Fruit fly (Drosophila melanogaster) whole organism, embryonic: Measurements from ENCODE around the gene Scgbeta.

Experiments
- Atf6 ChIP-seq: fragments of 200-800 bp; sonication (Bioruptor generic); IDR thresholded peaks from 2 replicates; pipeline ENCODE4 v1.3.6; 2022; ENCODE audit warnings: missing biosample characterization, missing genetic modification characterization
- CG1024 ChIP-seq: fragments of 200-800 bp; sonication (Bioruptor generic); IDR thresholded peaks from 2 replicates; pipeline ENCODE4 v1.3.6; 2022; ENCODE audit warnings: missing biosample characterization, missing genetic modification characterization
- CG11398 ChIP-seq: fragments of 200-800 bp; sonication (Bioruptor generic); optimal IDR thresholded peaks from 2 replicates; lab custom pipeline; 2016; ENCODE audit warnings: missing biosample characterization, missing genetic modification characterization
- CG13287 ChIP-seq: fragments of 200-800 bp; sonication (Bioruptor generic); IDR thresholded peaks from 2 replicates; pipeline ENCODE4 v1.3.6; 2022; ENCODE audit warnings: missing biosample characterization, missing genetic modification characterization; ENCODE audit not compliant: partially characterized antibody
- CG14441 ChIP-seq: fragments of 200-800 bp; sonication (Bioruptor generic); IDR thresholded peaks from 2 replicates; pipeline ENCODE4 v1.3.6; 2022; ENCODE audit warnings: missing biosample characterization, missing genetic modification characterization
- CG15011 ChIP-seq: fragments of 200-800 bp; sonication (Bioruptor generic); optimal IDR thresholded peaks from 3 replicates; lab custom pipeline; 2018; ENCODE audit warnings: missing biosample characterization, mild to moderate bottlenecking, missing genetic modification characterization
- CG1602 ChIP-seq: fragments of 200-800 bp; sonication (Bioruptor generic); optimal IDR thresholded peaks from 3 replicates; lab custom pipeline; 2016; ENCODE audit warnings: missing biosample characterization, missing genetic modification characterization
- CG1647 ChIP-seq: fragments of 200-800 bp; sonication (Bioruptor generic); optimal IDR thresholded peaks from 3 replicates; lab custom pipeline; 2016; ENCODE audit warnings: missing biosample characterization, missing genetic modification characterization
- CG18764 ChIP-seq: fragments of 200-800 bp; sonication (Bioruptor generic); optimal IDR thresholded peaks from 3 replicates; lab custom pipeline; 2016; ENCODE audit warnings: missing biosample characterization, missing genetic modification characterization
- CG2202 ChIP-seq: fragments of 200-800 bp; sonication (Bioruptor generic); optimal IDR thresholded peaks from 2 replicates; lab custom pipeline; 2018; ENCODE audit warnings: missing biosample characterization, mild to moderate bottlenecking, missing genetic modification characterization
- CG3065 ChIP-seq: fragments of 200-800 bp; sonication (Bioruptor generic); optimal IDR thresholded peaks from 2 replicates; lab custom pipeline; 2016; ENCODE audit warnings: missing biosample characterization, missing genetic modification characterization
- CG32532 ChIP-seq: fragments of 200-800 bp; sonication (Bioruptor generic); IDR thresholded peaks from 2 replicates; pipeline ENCODE4 v1.3.6; 2022; ENCODE audit warnings: missing biosample characterization, missing genetic modification characterization
- CG32772 ChIP-seq: fragments of 200-800 bp; sonication (Bioruptor generic); IDR thresholded peaks from 2 replicates; pipeline ENCODE4 v1.3.6; 2022; ENCODE audit warnings: missing biosample characterization, missing genetic modification characterization
- CG4730 ChIP-seq: fragments of 200-800 bp; sonication (Bioruptor generic); IDR thresholded peaks from 2 replicates; pipeline ENCODE4 v1.3.6; 2022; ENCODE audit warnings: missing biosample characterization, missing genetic modification characterization
- CG5245 ChIP-seq: fragments of 200-800 bp; sonication (Bioruptor generic); optimal IDR thresholded peaks from 3 replicates; lab custom pipeline; 2016; ENCODE audit warnings: missing biosample characterization, missing genetic modification characterization
- CG7745 ChIP-seq: fragments of 200-800 bp; sonication (Bioruptor generic); optimal IDR thresholded peaks from 2 replicates; lab custom pipeline; 2018; ENCODE audit warnings: missing biosample characterization, mild to moderate bottlenecking, missing genetic modification characterization, moderate library complexity
- CG7839 ChIP-seq: fragments of 200-800 bp; sonication (Bioruptor generic); optimal IDR thresholded peaks from 3 replicates; lab custom pipeline; 2018; ENCODE audit warnings: missing biosample characterization, mild to moderate bottlenecking, missing genetic modification characterization, moderate library complexity
- CG8765 ChIP-seq: fragments of 200-800 bp; sonication (Bioruptor generic); IDR thresholded peaks from 2 replicates; pipeline ENCODE4 v1.3.6; 2022; ENCODE audit warnings: missing biosample characterization, missing genetic modification characterization
- CG9727 ChIP-seq: fragments of 200-800 bp; sonication (Bioruptor generic); optimal IDR thresholded peaks from 3 replicates; lab custom pipeline; 2017; ENCODE audit warnings: missing biosample characterization, mild to moderate bottlenecking, missing genetic modification characterization
- Camta ChIP-seq: fragments of 200-800 bp; sonication (Bioruptor generic); optimal IDR thresholded peaks from 2 replicates; lab custom pipeline; 2016; ENCODE audit warnings: missing biosample characterization, missing genetic modification characterization
- D19B ChIP-seq: fragments of 200-800 bp; sonication (Bioruptor generic); optimal IDR thresholded peaks from 2 replicates; lab custom pipeline; 2017; ENCODE audit warnings: missing biosample characterization, mild to moderate bottlenecking, missing genetic modification characterization
- Dfd ChIP-seq, 2 experiments: fragments of >200 bp; optimal IDR thresholded peaks; 2 replicates each; lab custom pipeline; 2017; ENCODE audit warnings: missing biosample characterization in 2 of 2, missing genetic modification characterization in 2 of 2
- Eip74EF ChIP-seq, 2 experiments: fragments of 200-800 bp in 1 of 2; fragments of >200 bp in 1 of 2; sonication (Bioruptor generic) in 1 of 2; optimal IDR thresholded peaks; 2 replicates each; lab custom pipeline; 2017 to 2019; ENCODE audit warnings: missing biosample characterization in 2 of 2, missing genetic modification characterization in 2 of 2, mild to moderate bottlenecking in 1 of 2, moderate library complexity in 1 of 2
- Gsc ChIP-seq: fragments of 200-800 bp; sonication (Bioruptor generic); IDR thresholded peaks from 2 replicates; pipeline ENCODE4 v1.3.6; 2022; ENCODE audit warnings: missing biosample characterization, missing genetic modification characterization
- H15 ChIP-seq: fragments of 200-800 bp; sonication (Bioruptor generic); IDR thresholded peaks from 3 replicates; pipeline ENCODE4 v1.3.6; 2022; ENCODE audit warnings: missing biosample characterization, missing genetic modification characterization
- HHEX ChIP-seq: fragments of 200-800 bp; sonication (Bioruptor generic); optimal IDR thresholded peaks from 3 replicates; lab custom pipeline; 2017; ENCODE audit warnings: missing biosample characterization, mild to moderate bottlenecking, missing genetic modification characterization, missing genetic modification reagents
- HLH4C ChIP-seq: fragments of 200-800 bp; sonication (Bioruptor generic); IDR thresholded peaks from 3 replicates; pipeline ENCODE4 v1.3.6; 2022; ENCODE audit warnings: missing biosample characterization, missing genetic modification characterization; ENCODE audit not compliant: partially characterized antibody
- Neu2 ChIP-seq: fragments of 200-800 bp; sonication (Bioruptor generic); optimal IDR thresholded peaks from 3 replicates; lab custom pipeline; 2016; ENCODE audit warnings: missing biosample characterization, missing genetic modification characterization, borderline replicate concordance
- Xrp1 ChIP-seq: fragments of 200-800 bp; sonication (Bioruptor generic); IDR thresholded peaks from 2 replicates; pipeline ENCODE4 v1.3.6; 2022; ENCODE audit warnings: missing biosample characterization, missing genetic modification characterization
- YL-1 ChIP-seq: fragments of 200-800 bp; sonication (Bioruptor generic); optimal IDR thresholded peaks from 3 replicates; lab custom pipeline; 2017; ENCODE audit warnings: missing biosample characterization, mild to moderate bottlenecking, missing genetic modification characterization
- bcd ChIP-seq: fragments of 200-800 bp; sonication (Bioruptor generic); optimal IDR thresholded peaks from 2 replicates; lab custom pipeline; 2017; ENCODE audit warnings: missing biosample characterization, mild to moderate bottlenecking, missing genetic modification characterization
- chif ChIP-seq, 2 experiments: fragments of 200-800 bp; sonication (Bioruptor generic); optimal IDR thresholded peaks; 3 replicates each; lab custom pipeline; 2016; ENCODE audit warnings: missing biosample characterization in 2 of 2, missing genetic modification characterization in 2 of 2
- cwo ChIP-seq: fragments of 200-800 bp; sonication (Bioruptor generic); optimal IDR thresholded peaks from 3 replicates; lab custom pipeline; 2017; ENCODE audit warnings: missing biosample characterization, missing genetic modification characterization, mild to moderate bottlenecking, moderate library complexity, missing genetic modification reagents
- dm ChIP-seq: fragments of 200-800 bp; sonication (Bioruptor generic); optimal IDR thresholded peaks from 3 replicates; lab custom pipeline; 2016; ENCODE audit warnings: missing biosample characterization, missing genetic modification characterization
- ems ChIP-seq: fragments of 200-800 bp; sonication (Bioruptor generic); optimal IDR thresholded peaks from 3 replicates; lab custom pipeline; 2016; ENCODE audit warnings: missing biosample characterization, missing genetic modification characterization
- esg ChIP-seq: fragments of 200-800 bp; sonication (Bioruptor generic); conservative IDR thresholded peaks from 2 replicates; pipeline ENCODE4 v1.3.6; 2022; ENCODE audit warnings: missing biosample characterization, missing genetic modification characterization
- gce ChIP-seq: fragments of 200-800 bp; sonication (Bioruptor generic); IDR thresholded peaks from 3 replicates; pipeline ENCODE4 v1.3.6; 2022; ENCODE audit warnings: missing biosample characterization, missing genetic modification characterization
- grn ChIP-seq: fragments of 200-800 bp; sonication (Bioruptor generic); optimal IDR thresholded peaks from 3 replicates; lab custom pipeline; 2017; ENCODE audit warnings: missing biosample characterization, missing genetic modification characterization
- gsb-n ChIP-seq: fragments of 200-800 bp; sonication (Bioruptor generic); optimal IDR thresholded peaks from 3 replicates; lab custom pipeline; 2018; ENCODE audit warnings: missing biosample characterization, mild to moderate bottlenecking, missing genetic modification characterization
- hkb ChIP-seq, 2 experiments: fragments of 200-800 bp in 1 of 2; fragments of >200 bp in 1 of 2; sonication (Bioruptor generic) in 1 of 2; IDR thresholded peaks in 1 of 2; optimal IDR thresholded peaks in 1 of 2; 2 replicates each; pipeline versions ENCODE4 v1.3.6 to Lab custom; 2017 to 2022; ENCODE audit warnings: missing biosample characterization in 1 of 2, missing genetic modification characterization in 1 of 2
- kay ChIP-seq: fragments of 200-800 bp; sonication (Bioruptor generic); optimal IDR thresholded peaks from 2 replicates; lab custom pipeline; 2016; ENCODE audit warnings: missing biosample characterization, missing genetic modification characterization
- peb ChIP-seq: fragments of 200-800 bp; sonication (Bioruptor generic); IDR thresholded peaks from 2 replicates; pipeline ENCODE4 v1.3.6; 2022; ENCODE audit warnings: missing biosample characterization, missing genetic modification characterization
- slbo ChIP-seq: fragments of 200-800 bp; sonication (Bioruptor generic); IDR thresholded peaks from 2 replicates; pipeline ENCODE4 v1.3.6; 2022; ENCODE audit warnings: missing biosample characterization, missing genetic modification characterization
- stwl ChIP-seq: fragments of 200-800 bp; sonication (Bioruptor generic); optimal IDR thresholded peaks from 3 replicates; lab custom pipeline; 2018; ENCODE audit warnings: missing biosample characterization, mild to moderate bottlenecking, missing genetic modification characterization, moderate library complexity
- tll ChIP-seq, 2 experiments: fragments of 200-800 bp in 1 of 2; fragments of >200 bp in 1 of 2; sonication (Bioruptor generic) in 1 of 2; optimal IDR thresholded peaks; 2 replicates each; lab custom pipeline; 2017 to 2019; ENCODE audit warnings: missing biosample characterization in 2 of 2, missing genetic modification characterization in 2 of 2, mild to moderate bottlenecking in 1 of 2, moderate library complexity in 1 of 2
- trh ChIP-seq: fragments of 200-800 bp; sonication (Bioruptor generic); optimal IDR thresholded peaks from 2 replicates; lab custom pipeline; 2016; ENCODE audit warnings: missing biosample characterization, missing genetic modification characterization
- usp ChIP-seq: fragments of >200 bp; optimal IDR thresholded peaks from 2 replicates; lab custom pipeline; 2017; ENCODE audit warnings: missing biosample characterization, missing genetic modification characterization
- zf30C ChIP-seq: fragments of 200-800 bp; sonication (Bioruptor generic); optimal IDR thresholded peaks from 3 replicates; lab custom pipeline; 2018; ENCODE audit warnings: missing biosample characterization, mild to moderate bottlenecking, missing genetic modification characterization

The Scgbeta gene

dm6 chr3R:12406235-12407196 lies 15.7 kb downstream of the Scgbeta start, which contains the start of gene CG5167 (continued):
- TF ChIP-seq grn (GFP tag; lab: Kevin White, UChicago) (peak; percentile 93), CG32772 (GFP tag; lab: Robert Waterston, UW) (no peak), zf30C (GFP tag; lab: Kevin White, UChicago) (no peak), gce (GFP tag; lab: Robert Waterston, UW) (0 out of 3 replicates have a peak, but pooled peaks have one; percentile 30), CG2202 (tag; lab: Kevin White, UChicago) (peak; percentile 7), HLH4C (GFP tag; lab: Robert Waterston, UW) (peak; percentile 39; the same call in 2 of the 3 replicates), CG11398 (no peak), CG1647 (GFP tag; lab: Kevin White, UChicago) (no peak), CG14441 (GFP tag; lab: Robert Waterston, UW) (no peak), slbo (GFP tag; lab: Robert Waterston, UW) (no peak; the same call in 1 of the 2 replicates), H15 (GFP tag; lab: Robert Waterston, UW) (no peak), Gsc (GFP tag; lab: Robert Waterston, UW) (no peak), CG8765 (GFP tag; lab: Robert Waterston, UW) (0 out of 2 replicates have a peak, but pooled peaks have one; percentile 5), chif (GFP tag; optimal IDR thresholded peaks at IDR 0.05; lab: Kevin White, UChicago) (no peak), CG3065 (no peak), CG9727 (GFP tag; lab: Kevin White, UChicago) (peak; percentile 59), D19B (GFP tag; lab: Kevin White, UChicago) (peak; percentile 21), CG4730 (GFP tag; lab: Robert Waterston, UW) (peak; percentile 8; the same call in 1 of the 2 replicates), gsb-n (tag; lab: Kevin White, UChicago) (peak; percentile 7), CG32532 (GFP tag; lab: Robert Waterston, UW) (no peak), ems (GFP tag; lab: Kevin White, UChicago) (no peak), CG15011 (GFP tag; lab: Kevin White, UChicago) (no peak), Eip74EF (GFP tag; optimal IDR thresholded peaks at IDR 0.05; lab: Kevin White, UChicago) (no peak), CG7745 (tag; lab: Kevin White, UChicago) (no peak), CG7839 (tag; lab: Kevin White, UChicago) (peak; percentile 39), bcd (GFP tag; lab: Kevin White, UChicago) (no peak), CG13287 (GFP tag; lab: Robert Waterston, UW) (peak; percentile 52; the same call in 1 of the 2 replicates), tll (GFP tag; optimal IDR thresholded peaks at IDR 0.05; lab: Kevin White, UChicago) (no peak), CG18764 (no peak), Atf6 (GFP tag; lab: Robert Waterston, UW) (no peak), YL-1 (no peak), trh (GFP tag; lab: Kevin White, UChicago) (no peak), Dfd (GFP tag; optimal IDR thresholded peaks at IDR 0.05; lab: Kevin White, UChicago) (no peak), CG1024 (GFP tag; lab: Robert Waterston, UW) (no peak), esg (GFP tag; lab: Robert Waterston, UW) (no peak), CG5245 (GFP tag; lab: Kevin White, UChicago) (no peak), usp (GFP tag; lab: Kevin White, UChicago) (no peak), CG1602 (no peak), Neu2 (no peak), peb (GFP tag; lab: Robert Waterston, UW) (no peak), HHEX (GFP tag; lab: Kevin White, UChicago) (no peak), Camta (peak; percentile 32), cwo (GFP tag; lab: Kevin White, UChicago) (no peak), dm (GFP tag; lab: Kevin White, UChicago) (no peak), Xrp1 (GFP tag; lab: Robert Waterston, UW) (peak; percentile 49), hkb (optimal IDR thresholded peaks at IDR 0.05; lab: Kevin White, UChicago) (no peak), hkb (GFP tag; IDR thresholded peaks at IDR 0.05; lab: Robert Waterston, UW) (peak; percentile 59), kay (GFP tag; lab: Kevin White, UChicago) (no peak), stwl (peak; percentile 60)
